Fruit fly (Drosophila melanogaster) S2 (cell line): ENCODE measurements around the gene Obp99d.

Experiments
- CG8478 ChIP-seq: fragments of >200 bp; optimal IDR thresholded peaks from 2 replicates; lab custom pipeline; 2018
- CTCF ChIP-seq, 2 experiments: fragments of >200 bp; optimal IDR thresholded peaks; 2 replicates each; lab custom pipeline; 2018

DNA sequence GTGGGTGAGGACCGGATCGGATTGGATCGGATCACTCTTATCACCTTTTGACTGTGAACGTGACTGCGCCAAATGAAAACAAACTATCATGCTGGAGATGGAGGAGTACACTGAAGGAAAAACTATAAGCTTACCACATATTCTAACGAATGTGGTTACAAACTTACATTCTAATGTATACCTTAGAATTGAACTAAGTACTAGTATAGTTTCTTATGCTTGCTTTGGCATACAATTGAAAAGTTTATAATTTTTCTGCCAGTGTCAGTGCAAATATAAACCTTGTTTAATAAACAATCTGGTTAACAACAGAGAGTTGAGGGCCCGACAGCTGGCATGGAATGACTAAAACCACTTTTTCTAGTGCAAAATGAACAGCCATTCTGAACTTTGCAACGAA, 3.2 kb downstream of the Obp99d start:
- TF ChIP-seq CG8478 (no peak), CTCF (optimal IDR thresholded peaks at IDR 0.05; lab: Kevin White, UChicago) (no peak)
